Worm (Caenorhabditis elegans) whole organism, young adult: ENCODE results near the gene spe-29.

Experiments
- C06A6.2 ChIP-seq: fragments of 200-800 bp; sonication (Bioruptor generic); conservative IDR thresholded peaks from 2 replicates; pipeline ENCODE4 v1.3.6; 2022; ENCODE audit warnings: missing genetic modification characterization, missing compliant biosample characterization
- F23B12.7 ChIP-seq: sonication (generic microtip); optimal IDR thresholded peaks from 2 replicates; lab custom pipeline; 2017; ENCODE audit warnings: missing genetic modification characterization, mild to moderate bottlenecking, missing compliant biosample characterization, antibody characterized with exemption, moderate library complexity; ENCODE audit not compliant: insufficient read depth
- F52B5.7 ChIP-seq: sonication (generic microtip); optimal IDR thresholded peaks from 2 replicates; lab custom pipeline; 2016; ENCODE audit warnings: mild to moderate bottlenecking, missing genetic modification characterization, missing compliant biosample characterization
- F55B11.4 ChIP-seq: sonication (generic microtip); optimal IDR thresholded peaks from 2 replicates; lab custom pipeline; 2016; ENCODE audit warnings: missing compliant biosample characterization, missing genetic modification characterization, borderline replicate concordance; ENCODE audit not compliant: insufficient read depth
- K12H6.12 ChIP-seq: fragments of 200-800 bp; sonication (Bioruptor generic); optimal IDR thresholded peaks from 2 replicates; lab custom pipeline; 2018; ENCODE audit warnings: mild to moderate bottlenecking, missing genetic modification characterization, missing compliant biosample characterization
- Y53G8AR.9 ChIP-seq: fragments of 200-800 bp; sonication (Bioruptor generic); conservative IDR thresholded peaks from 2 replicates; pipeline ENCODE4 v1.3.6; 2022; ENCODE audit warnings: missing genetic modification reagents, missing genetic modification characterization, missing compliant biosample characterization
- atf-7 ChIP-seq: sonication (generic microtip); optimal IDR thresholded peaks from 2 replicates; lab custom pipeline; 2017; ENCODE audit warnings: mild to moderate bottlenecking, missing genetic modification characterization, missing compliant biosample characterization
- attf-6 ChIP-seq: fragments of 200-800 bp; sonication (Bioruptor generic); IDR thresholded peaks from 2 replicates; pipeline ENCODE4 v1.3.6; 2022; ENCODE audit warnings: missing genetic modification reagents, missing genetic modification characterization, missing compliant biosample characterization
- bed-1 ChIP-seq: fragments of 200-800 bp; sonication (Bioruptor generic); IDR thresholded peaks from 2 replicates; pipeline ENCODE4 v1.3.6; 2022; ENCODE audit warnings: missing genetic modification reagents, missing genetic modification characterization, missing compliant biosample characterization
- bed-2 ChIP-seq: fragments of 200-800 bp; sonication (Bioruptor generic); IDR thresholded peaks from 2 replicates; pipeline ENCODE4 v1.3.6; 2022; ENCODE audit warnings: missing genetic modification reagents, missing genetic modification characterization, missing compliant biosample characterization
- ceh-79 ChIP-seq: sonication (generic microtip); optimal IDR thresholded peaks from 2 replicates; lab custom pipeline; 2017; ENCODE audit warnings: mild to moderate bottlenecking, missing genetic modification characterization, missing compliant biosample characterization
- egl-18 ChIP-seq: fragments of 200-800 bp; sonication (Bioruptor generic); IDR thresholded peaks from 2 replicates; pipeline ENCODE4 v1.3.6; 2022; ENCODE audit warnings: missing genetic modification reagents, missing genetic modification characterization, missing compliant biosample characterization
- gei-17 ChIP-seq: fragments of 200-800 bp; sonication (Bioruptor generic); optimal IDR thresholded peaks from 2 replicates; lab custom pipeline; 2018; ENCODE audit warnings: mild to moderate bottlenecking, missing genetic modification characterization, missing compliant biosample characterization
- hlh-26 ChIP-seq: fragments of 200-800 bp; sonication (Bioruptor generic); conservative IDR thresholded peaks from 2 replicates; pipeline ENCODE4 v1.3.6; 2022; ENCODE audit warnings: missing genetic modification reagents, missing genetic modification characterization, missing compliant biosample characterization
- hmg-20 ChIP-seq: fragments of 200-800 bp; sonication (Bioruptor generic); IDR thresholded peaks from 2 replicates; pipeline ENCODE4 v1.3.6; 2022; ENCODE audit warnings: missing genetic modification reagents, missing genetic modification characterization, missing compliant biosample characterization
- let-526 ChIP-seq: fragments of 200-800 bp; sonication (Bioruptor generic); IDR thresholded peaks from 2 replicates; pipeline ENCODE4 v1.3.6; 2022; ENCODE audit warnings: missing genetic modification reagents, missing genetic modification characterization, missing compliant biosample characterization
- lin-40 ChIP-seq: sonication (generic microtip); optimal IDR thresholded peaks from 2 replicates; lab custom pipeline; 2016; ENCODE audit warnings: missing genetic modification characterization, mild to moderate bottlenecking, missing compliant biosample characterization, missing genotype, missing genetic modification reagents
- lin-54 ChIP-seq: fragments of 200-800 bp; sonication (Bioruptor generic); optimal IDR thresholded peaks from 2 replicates; lab custom pipeline; 2018; ENCODE audit warnings: mild to moderate bottlenecking, missing genetic modification characterization, missing compliant biosample characterization
- nhr-179 ChIP-seq: sonication (generic microtip); optimal IDR thresholded peaks from 2 replicates; lab custom pipeline; 2016; ENCODE audit warnings: mild to moderate bottlenecking, missing genetic modification characterization, missing compliant biosample characterization
- nhr-90 ChIP-seq: sonication (generic microtip); optimal IDR thresholded peaks from 2 replicates; lab custom pipeline; 2016; ENCODE audit warnings: missing genotype, mild to moderate bottlenecking, missing genetic modification characterization, missing compliant biosample characterization
- pbrm-1 ChIP-seq: fragments of 200-800 bp; sonication (Bioruptor generic); IDR thresholded peaks from 2 replicates; pipeline ENCODE4 v1.3.6; 2022; ENCODE audit warnings: missing genetic modification reagents, missing genetic modification characterization, missing compliant biosample characterization
- rcor-1 ChIP-seq: fragments of 200-800 bp; sonication (Bioruptor generic); IDR thresholded peaks from 2 replicates; pipeline ENCODE4 v1.3.6; 2022; ENCODE audit warnings: missing genetic modification reagents, missing genetic modification characterization, missing compliant biosample characterization
- rec-8 ChIP-seq, 2 experiments: sonication (generic microtip); optimal IDR thresholded peaks; 2 replicates each; lab custom pipeline; 2016; ENCODE audit warnings: mild to moderate bottlenecking in 2 of 2, missing genetic modification characterization in 2 of 2, missing genetic modification reagents in 2 of 2, missing genotype in 2 of 2, missing biosample characterization in 1 of 2, missing compliant biosample characterization in 1 of 2, moderate library complexity in 1 of 2
- sdz-38 ChIP-seq: sonication (generic microtip); optimal IDR thresholded peaks from 2 replicates; lab custom pipeline; 2016; ENCODE audit warnings: missing genotype, missing genetic modification characterization, missing compliant biosample characterization
- snpc-3.4 ChIP-seq: sonication (generic microtip); optimal IDR thresholded peaks from 2 replicates; lab custom pipeline; 2017; ENCODE audit warnings: missing genetic modification characterization, mild to moderate bottlenecking, missing compliant biosample characterization, antibody characterized with exemption, moderate library complexity, missing genotype, missing genetic modification reagents
- somi-1 ChIP-seq: fragments of 200-800 bp; sonication (Bioruptor generic); optimal IDR thresholded peaks from 2 replicates; lab custom pipeline; 2018; ENCODE audit warnings: mild to moderate bottlenecking, missing genetic modification characterization, missing compliant biosample characterization
- tbx-9 ChIP-seq: sonication (generic microtip); optimal IDR thresholded peaks from 2 replicates; lab custom pipeline; 2016; ENCODE audit warnings: borderline replicate concordance, missing genetic modification characterization, inconsistent platforms, missing compliant biosample characterization
- tlf-1 ChIP-seq: fragments of 200-800 bp; sonication (Bioruptor generic); optimal IDR thresholded peaks from 2 replicates; lab custom pipeline; 2018; ENCODE audit warnings: mild to moderate bottlenecking, missing genetic modification characterization, missing compliant biosample characterization
- zfh-2 ChIP-seq: fragments of 200-800 bp; sonication (Bioruptor generic); conservative IDR thresholded peaks from 2 replicates; pipeline ENCODE4 v1.3.6; 2022; ENCODE audit warnings: missing genetic modification reagents, missing genetic modification characterization, missing compliant biosample characterization
- ztf-18 ChIP-seq: sonication (generic microtip); optimal IDR thresholded peaks from 2 replicates; lab custom pipeline; 2016; ENCODE audit warnings: missing genotype, mild to moderate bottlenecking, missing genetic modification characterization, missing compliant biosample characterization

Gene spe-29

ce11 chrIV:9899227-9899626, 34.5 kb upstream of the spe-29 start (continued):
- TF ChIP-seq pbrm-1 (GFP tag; lab: Robert Waterston, UW), result no peak
- no peak for TF ChIP-seq rec-8 (tag; optimal IDR thresholded peaks at IDR 0.05; lab: Kevin White, UChicago)

ce11 chrIV:9903608-9904007, 30.1 kb upstream of the spe-29 start, which contains the start of gene best-13:
TSS of gene best-13 (plus strand) at chrIV:9903908.
- TF ChIP-seq bed-2 (GFP tag; lab: Robert Waterston, UW) (no peak), tbx-9 (tag; lab: Kevin White, UChicago) (no peak), lin-40 (tag; lab: Kevin White, UChicago) (no peak), hlh-26 (no peak), ceh-79 (tag; lab: Kevin White, UChicago) (no peak)

- no peak for TF ChIP-seq let-526 (GFP tag; lab: Robert Waterston, UW)
- TF ChIP-seq Y53G8AR.9 (GFP tag; lab: Robert Waterston, UW), result no peak
- TF ChIP-seq F52B5.7 (tag; lab: Kevin White, UChicago), result no peak
- TF ChIP-seq tlf-1, result no peak
- TF ChIP-seq bed-1 (GFP tag; lab: Robert Waterston, UW), result no peak
- no peak for TF ChIP-seq lin-54
- TF ChIP-seq F55B11.4, result no peak
- no peak for TF ChIP-seq nhr-179 (tag; lab: Kevin White, UChicago)
- no peak for TF ChIP-seq atf-7 (tag; lab: Kevin White, UChicago)
- TF ChIP-seq hmg-20 (GFP tag; lab: Robert Waterston, UW), result no peak
- TF ChIP-seq egl-18 (GFP tag; lab: Robert Waterston, UW), result no peak
- TF ChIP-seq C06A6.2, result no peak
- TF ChIP-seq F23B12.7 (tag; lab: Kevin White, UChicago), result no peak
- no peak for TF ChIP-seq somi-1 (GFP tag; lab: Kevin White, UChicago)
These were observed 20.6 kb upstream of the spe-29 start for ce11 chrIV:9913064-9913463.

ce11 chrIV:9915128-9915527, 18.6 kb upstream of the spe-29 start:
- TF ChIP-seq zfh-2 (GFP tag; lab: Robert Waterston, UW) (peak; percentile 67), nhr-90 (tag; lab: Kevin White, UChicago) (no peak), attf-6 (GFP tag; lab: Robert Waterston, UW) (no peak), sdz-38 (no peak), atf-7 (tag; lab: Kevin White, UChicago) (no peak), K12H6.12 (tag; lab: Kevin White, UChicago) (no peak), gei-17 (GFP tag; lab: Kevin White, UChicago) (no peak), hmg-20 (GFP tag; lab: Robert Waterston, UW) (no peak)

- TF ChIP-seq nhr-90 (tag; lab: Kevin White, UChicago), result no peak
- no peak for TF ChIP-seq somi-1 (GFP tag; lab: Kevin White, UChicago)
- TF ChIP-seq rcor-1, result no peak
- no peak for TF ChIP-seq tbx-9 (tag; lab: Kevin White, UChicago)
- no peak for TF ChIP-seq snpc-3.4 (tag; lab: Kevin White, UChicago)
- TF ChIP-seq ztf-18 (tag; lab: Kevin White, UChicago), result no peak
These were observed 17.5 kb upstream of the spe-29 start, which contains the start of gene bed-3 for ce11 chrIV:9916224-9916623. TSS of gene bed-3 (plus strand) at chrIV:9916524.
